Fruit fly (Drosophila melanogaster) whole organism, embryonic: ENCODE data around the gene CG10730.
A peak's percentile ranks its signal among the peaks of the same experiment; 100 is the strongest.

Source experiments
- ATbp ChIP-seq: fragments of 200-800 bp; sonication (Bioruptor generic); optimal IDR thresholded peaks from 2 replicates; lab custom pipeline; 2017; ENCODE audit warnings: missing biosample characterization, mild to moderate bottlenecking, missing genetic modification characterization, missing genetic modification reagents
- Atf-2 ChIP-seq: fragments of 200-800 bp; sonication (Bioruptor generic); optimal IDR thresholded peaks from 2 replicates; lab custom pipeline; 2016; ENCODE audit warnings: missing biosample characterization, missing genetic modification characterization
- Atf6 ChIP-seq: fragments of 200-800 bp; sonication (Bioruptor generic); IDR thresholded peaks from 2 replicates; pipeline ENCODE4 v1.3.6; 2022; ENCODE audit warnings: missing biosample characterization, missing genetic modification characterization
- Blimp-1 ChIP-seq: fragments of 200-800 bp; sonication (Bioruptor generic); optimal IDR thresholded peaks from 3 replicates; lab custom pipeline; 2018; ENCODE audit warnings: missing biosample characterization, missing genetic modification characterization, mild to moderate bottlenecking, moderate library complexity, missing genetic modification reagents
- Bteb2 ChIP-seq: fragments of 200-800 bp; sonication (Bioruptor generic); optimal IDR thresholded peaks from 2 replicates; lab custom pipeline; 2016; ENCODE audit warnings: missing biosample characterization, missing genetic modification characterization
- C15 ChIP-seq: fragments of 200-800 bp; sonication (Bioruptor generic); IDR thresholded peaks from 3 replicates; pipeline ENCODE4 v1.3.6; 2022; ENCODE audit warnings: missing biosample characterization, missing genetic modification characterization
- CG10274 ChIP-seq: fragments of 200-800 bp; sonication (Bioruptor generic); optimal IDR thresholded peaks from 3 replicates; lab custom pipeline; 2017; ENCODE audit warnings: missing biosample characterization, mild to moderate bottlenecking, missing genetic modification characterization
- CG11723 ChIP-seq: fragments of 200-800 bp; sonication (Bioruptor generic); optimal IDR thresholded peaks from 2 replicates; lab custom pipeline; 2017; ENCODE audit warnings: missing biosample characterization, mild to moderate bottlenecking, missing genetic modification characterization
- CG1233 ChIP-seq: fragments of 200-800 bp; sonication (Bioruptor generic); optimal IDR thresholded peaks from 4 replicates; lab custom pipeline; 2018; ENCODE audit warnings: missing biosample characterization, mild to moderate bottlenecking, missing genetic modification characterization
- CG12942 ChIP-seq: fragments of 200-800 bp; sonication (Bioruptor generic); optimal IDR thresholded peaks from 3 replicates; lab custom pipeline; 2016; ENCODE audit warnings: missing biosample characterization, missing genetic modification characterization
- CG13624 ChIP-seq: fragments of 200-800 bp; sonication (Bioruptor generic); optimal IDR thresholded peaks from 2 replicates; lab custom pipeline; 2016; ENCODE audit warnings: missing biosample characterization, missing genetic modification characterization
- CG17568 ChIP-seq: fragments of 200-800 bp; sonication (Bioruptor generic); optimal IDR thresholded peaks from 2 replicates; lab custom pipeline; 2018; ENCODE audit warnings: missing biosample characterization, mild to moderate bottlenecking, missing genetic modification characterization, moderate library complexity
- CG2889 ChIP-seq: fragments of 200-800 bp; sonication (Bioruptor generic); IDR thresholded peaks from 3 replicates; pipeline ENCODE4 v1.3.6; 2022; ENCODE audit warnings: missing biosample characterization, missing genetic modification characterization
- CG3163 ChIP-seq: fragments of 200-800 bp; sonication (Bioruptor generic); optimal IDR thresholded peaks from 3 replicates; lab custom pipeline; 2016; ENCODE audit warnings: missing biosample characterization, missing genetic modification characterization
- CG32772 ChIP-seq: fragments of 200-800 bp; sonication (Bioruptor generic); IDR thresholded peaks from 2 replicates; pipeline ENCODE4 v1.3.6; 2022; ENCODE audit warnings: missing biosample characterization, missing genetic modification characterization
- CG33557 ChIP-seq: fragments of 200-800 bp; sonication (Bioruptor generic); optimal IDR thresholded peaks from 2 replicates; lab custom pipeline; 2019; ENCODE audit warnings: missing biosample characterization, mild to moderate bottlenecking, missing genetic modification characterization, moderate library complexity
- CG3407 ChIP-seq: fragments of 200-800 bp; sonication (Bioruptor generic); optimal IDR thresholded peaks from 2 replicates; lab custom pipeline; 2018; ENCODE audit warnings: missing biosample characterization, mild to moderate bottlenecking, missing genetic modification characterization
- CG4617 ChIP-seq: fragments of 200-800 bp; sonication (Bioruptor generic); optimal IDR thresholded peaks from 3 replicates; lab custom pipeline; 2016; ENCODE audit warnings: missing biosample characterization, missing genetic modification characterization, borderline replicate concordance
- CG6689 ChIP-seq: fragments of 200-800 bp; sonication (Bioruptor generic); IDR thresholded peaks from 2 replicates; pipeline ENCODE4 v1.3.6; 2022; ENCODE audit warnings: missing biosample characterization, missing genetic modification characterization
- CG7271 ChIP-seq: fragments of 200-800 bp; sonication (Bioruptor generic); optimal IDR thresholded peaks from 2 replicates; lab custom pipeline; 2018; ENCODE audit warnings: missing biosample characterization, mild to moderate bottlenecking, missing genetic modification characterization, moderate library complexity
- CG8388 ChIP-seq: fragments of 200-800 bp; sonication (Bioruptor generic); optimal IDR thresholded peaks from 2 replicates; lab custom pipeline; 2019; ENCODE audit warnings: missing biosample characterization, mild to moderate bottlenecking, missing genetic modification characterization, moderate library complexity
- D19B ChIP-seq: fragments of 200-800 bp; sonication (Bioruptor generic); optimal IDR thresholded peaks from 2 replicates; lab custom pipeline; 2017; ENCODE audit warnings: missing biosample characterization, mild to moderate bottlenecking, missing genetic modification characterization
- GATAe ChIP-seq: fragments of 200-800 bp; sonication (Bioruptor generic); conservative IDR thresholded peaks from 2 replicates; pipeline ENCODE4 v1.3.6; 2022; ENCODE audit warnings: missing biosample characterization, missing genetic modification characterization
- H2.0 ChIP-seq: fragments of 200-800 bp; sonication (Bioruptor generic); IDR thresholded peaks from 2 replicates; pipeline ENCODE4 v1.3.6; 2022; ENCODE audit warnings: missing biosample characterization, missing genetic modification characterization
- Hmx ChIP-seq: fragments of 200-800 bp; sonication (Bioruptor generic); optimal IDR thresholded peaks from 2 replicates; lab custom pipeline; 2016; ENCODE audit warnings: missing biosample characterization, missing genetic modification characterization
- Stat92E ChIP-seq, 3 experiments: fragments of >200 bp in 2 of 3; fragments of 200-800 bp in 1 of 3; sonication (Bioruptor generic) in 1 of 3; optimal IDR thresholded peaks; 2 replicates each; lab custom pipeline; 2017 to 2019; ENCODE audit warnings: missing biosample characterization in 3 of 3, missing genetic modification characterization in 3 of 3, mild to moderate bottlenecking in 1 of 3, moderate library complexity in 1 of 3
- Taf1 ChIP-seq: fragments of 200-800 bp; sonication (Bioruptor generic); IDR thresholded peaks from 2 replicates; pipeline ENCODE4 v1.3.6; 2022; ENCODE audit warnings: missing biosample characterization, missing genetic modification characterization
- Usf ChIP-seq: fragments of 200-800 bp; sonication (Bioruptor generic); optimal IDR thresholded peaks from 2 replicates; lab custom pipeline; 2017; ENCODE audit warnings: missing genotype, missing biosample characterization, missing genetic modification characterization
- ab ChIP-seq: fragments of 200-800 bp; sonication (Bioruptor generic); optimal IDR thresholded peaks from 2 replicates; lab custom pipeline; 2016; ENCODE audit warnings: missing biosample characterization, missing genetic modification characterization
- ase ChIP-seq: fragments of 200-800 bp; sonication (Bioruptor generic); IDR thresholded peaks from 3 replicates; pipeline ENCODE4 v1.3.6; 2022; ENCODE audit warnings: missing biosample characterization, missing genetic modification characterization
- ash1 ChIP-seq: fragments of 200-800 bp; sonication (Bioruptor generic); optimal IDR thresholded peaks from 2 replicates; lab custom pipeline; 2018; ENCODE audit warnings: missing biosample characterization, mild to moderate bottlenecking, missing genetic modification characterization
- chn ChIP-seq: fragments of 200-800 bp; sonication (Bioruptor generic); optimal IDR thresholded peaks from 2 replicates; lab custom pipeline; 2016; ENCODE audit warnings: missing biosample characterization, missing genetic modification characterization
- corto ChIP-seq: fragments of 200-800 bp; sonication (Bioruptor generic); optimal IDR thresholded peaks from 2 replicates; lab custom pipeline; 2016; ENCODE audit warnings: missing biosample characterization, mild to moderate bottlenecking, missing genetic modification characterization, moderate library complexity
- cwo ChIP-seq: fragments of 200-800 bp; sonication (Bioruptor generic); optimal IDR thresholded peaks from 3 replicates; lab custom pipeline; 2017; ENCODE audit warnings: missing biosample characterization, missing genetic modification characterization, mild to moderate bottlenecking, moderate library complexity, missing genetic modification reagents
- dimm ChIP-seq: fragments of 200-800 bp; sonication (Bioruptor generic); IDR thresholded peaks from 2 replicates; pipeline ENCODE4 v1.3.6; 2022; ENCODE audit warnings: missing biosample characterization, missing genetic modification characterization
- insv ChIP-seq, 2 experiments: fragments of 200-800 bp; sonication (Bioruptor generic); optimal IDR thresholded peaks; 3 replicates each; lab custom pipeline; 2016 to 2018; ENCODE audit warnings: missing biosample characterization in 2 of 2, missing genetic modification characterization in 2 of 2
- lab ChIP-seq: fragments of 200-800 bp; sonication (Bioruptor generic); optimal IDR thresholded peaks from 3 replicates; lab custom pipeline; 2017; ENCODE audit warnings: missing biosample characterization, missing genetic modification characterization, mild to moderate bottlenecking, moderate library complexity, missing genetic modification reagents
- lilli ChIP-seq: fragments of 200-800 bp; sonication (Bioruptor generic); optimal IDR thresholded peaks from 3 replicates; lab custom pipeline; 2016; ENCODE audit warnings: missing biosample characterization, missing genetic modification characterization
- mam ChIP-seq: fragments of 200-800 bp; sonication (Bioruptor generic); optimal IDR thresholded peaks from 3 replicates; lab custom pipeline; 2016; ENCODE audit warnings: missing biosample characterization, missing genetic modification characterization
- nau ChIP-seq: fragments of 200-800 bp; sonication (Bioruptor generic); optimal IDR thresholded peaks from 3 replicates; lab custom pipeline; 2017; ENCODE audit warnings: missing biosample characterization, mild to moderate bottlenecking, missing genetic modification characterization, missing genetic modification reagents
- nom ChIP-seq: fragments of 200-800 bp; sonication (Bioruptor generic); optimal IDR thresholded peaks from 2 replicates; lab custom pipeline; 2017; ENCODE audit warnings: missing biosample characterization, missing genetic modification characterization, mild to moderate bottlenecking, moderate library complexity, missing genetic modification reagents
- pho ChIP-seq: fragments of 200-800 bp; sonication (Bioruptor generic); optimal IDR thresholded peaks from 2 replicates; lab custom pipeline; 2016; ENCODE audit warnings: missing biosample characterization, missing genetic modification characterization
- psq ChIP-seq: fragments of 200-800 bp; sonication (Bioruptor generic); optimal IDR thresholded peaks from 2 replicates; lab custom pipeline; 2017; ENCODE audit warnings: missing biosample characterization, missing genetic modification characterization
- row ChIP-seq: fragments of 200-800 bp; sonication (Bioruptor generic); IDR thresholded peaks from 3 replicates; pipeline ENCODE4 v1.3.6; 2022; ENCODE audit warnings: missing biosample characterization, missing genetic modification characterization
- sim ChIP-seq: fragments of 200-800 bp; sonication (Bioruptor generic); IDR thresholded peaks from 2 replicates; pipeline ENCODE4 v1.3.6; 2022; ENCODE audit warnings: missing biosample characterization, missing genetic modification characterization
- sisA ChIP-seq: fragments of 200-800 bp; sonication (Bioruptor generic); IDR thresholded peaks from 2 replicates; pipeline ENCODE4 v1.3.6; 2022; ENCODE audit warnings: missing biosample characterization, missing genetic modification characterization
- wek ChIP-seq: fragments of 200-800 bp; sonication (Bioruptor generic); optimal IDR thresholded peaks from 3 replicates; lab custom pipeline; 2018; ENCODE audit warnings: missing biosample characterization, mild to moderate bottlenecking, missing genetic modification characterization, moderate library complexity
- zfh1 ChIP-seq: fragments of 200-800 bp; sonication (Bioruptor generic); IDR thresholded peaks from 3 replicates; pipeline ENCODE4 v1.3.6; 2022; ENCODE audit warnings: missing biosample characterization, missing genetic modification characterization

Gene CG10730

DNA sequence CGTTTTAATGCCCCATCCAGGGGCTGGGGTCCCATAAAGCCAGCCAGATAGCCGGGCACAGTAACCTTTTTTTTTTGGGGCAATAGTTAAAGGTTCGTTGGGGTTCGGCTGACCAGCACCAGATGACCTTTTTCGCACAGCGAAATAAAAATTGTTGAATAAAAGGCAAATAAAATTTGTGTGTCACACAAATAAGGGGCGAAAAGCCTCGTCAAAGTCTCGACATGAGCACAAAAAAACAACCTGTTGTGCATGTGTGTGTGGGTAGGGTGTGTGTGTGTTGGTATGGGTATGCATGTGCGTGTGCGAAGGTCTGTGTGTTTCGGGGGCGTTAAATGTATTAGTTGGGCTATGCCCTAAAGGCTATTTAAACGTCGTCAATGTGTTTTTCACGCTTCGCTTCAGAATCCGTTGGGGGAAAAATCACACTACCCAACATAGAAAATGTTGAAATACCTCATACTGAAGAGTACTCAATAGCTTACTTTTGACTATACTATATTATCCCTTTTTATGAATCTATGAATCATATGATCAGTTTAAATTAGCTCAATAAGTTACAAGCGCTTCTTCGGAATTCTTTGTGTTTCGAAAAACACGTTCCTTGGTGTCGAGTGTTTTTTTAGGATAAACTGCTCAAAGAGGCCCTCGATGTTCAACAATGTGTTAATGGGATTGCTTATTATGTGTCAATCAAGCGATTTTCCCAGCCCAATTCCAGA, 20.7 kb downstream of the CG10730 start (continued):
- TF ChIP-seq CG1233 (GFP tag; lab: Kevin White, UChicago) (no peak), pho (no peak), CG8388 (no peak)

DNA sequence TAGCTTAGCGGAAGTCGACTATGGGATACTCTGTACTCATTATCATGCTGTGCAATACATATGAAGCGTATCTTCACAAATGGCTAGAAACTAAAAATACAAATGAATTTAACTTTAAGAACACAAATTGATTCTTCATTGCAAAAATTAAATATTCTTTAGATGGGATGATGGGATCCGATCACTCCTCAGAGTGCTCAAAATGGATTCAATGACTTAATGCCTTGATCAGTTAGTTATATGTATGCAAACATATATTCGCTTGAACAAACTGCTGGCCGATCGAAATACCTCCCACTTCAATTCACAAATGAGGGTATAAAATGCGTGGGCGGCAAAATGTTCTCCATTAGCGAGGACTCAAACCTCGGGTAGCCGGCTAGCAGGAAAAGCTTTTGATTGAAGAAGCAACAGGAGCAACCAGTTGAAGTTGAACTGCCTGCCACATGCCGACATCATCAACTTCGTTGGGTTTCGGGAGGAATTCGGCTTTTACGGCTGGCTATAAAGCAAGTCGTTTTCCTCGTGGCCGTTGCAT, 44.5 kb downstream of the CG10730 start, which contains the start of gene sNPF:
Gene sNPF (plus strand): TSS at position 534 of the 538 bp plus-strand sequence.
- TF ChIP-seq insv (GFP tag; optimal IDR thresholded peaks at IDR 0.05; lab: Kevin White, UChicago) (no peak), CG33557 (GFP tag; lab: Kevin White, UChicago) (no peak), Atf-2 (peak; percentile 44), Hmx (GFP tag; lab: Kevin White, UChicago) (no peak), lab (GFP tag; lab: Kevin White, UChicago) (peak; percentile 56), CG17568 (GFP tag; lab: Kevin White, UChicago) (no peak), sisA (GFP tag; lab: Robert Waterston, UW) (no peak), GATAe (GFP tag; lab: Robert Waterston, UW) (no peak), lilli (GFP tag; lab: Kevin White, UChicago) (peak; percentile 72), H2.0 (GFP tag; lab: Robert Waterston, UW) (no peak), CG12942 (GFP tag; lab: Kevin White, UChicago) (peak; percentile 15), Usf (GFP tag; lab: Kevin White, UChicago) (peak; percentile 16), Atf6 (GFP tag; lab: Robert Waterston, UW) (no peak), corto (GFP tag; lab: Kevin White, UChicago) (no peak), CG7271 (tag; lab: Kevin White, UChicago) (no peak), Taf1 (GFP tag; lab: Robert Waterston, UW) (no peak), ase (GFP tag; lab: Robert Waterston, UW) (no peak), psq (GFP tag; lab: Kevin White, UChicago) (no peak), CG3407 (GFP tag; lab: Kevin White, UChicago) (no peak), CG3163 (GFP tag; lab: Kevin White, UChicago) (peak; percentile 13), ATbp (peak; percentile 28), sim (GFP tag; lab: Robert Waterston, UW) (no peak), ash1 (GFP tag; lab: Kevin White, UChicago) (no peak), C15 (GFP tag; lab: Robert Waterston, UW) (no peak), zfh1 (GFP tag; lab: Robert Waterston, UW) (0 out of 3 replicates have a peak, but pooled peaks have one; percentile 19), ab (no peak), nom (GFP tag; lab: Kevin White, UChicago) (no peak), cwo (GFP tag; lab: Kevin White, UChicago) (peak; percentile 28), D19B (peak; percentile 55), Blimp-1 (no peak), nau (GFP tag; lab: Kevin White, UChicago) (no peak), row (GFP tag; lab: Robert Waterston, UW) (peak; percentile 72; the same call in 2 of the 3 replicates), CG10274 (GFP tag; lab: Kevin White, UChicago) (no peak), Stat92E (GFP tag; optimal IDR thresholded peaks at IDR 0.05; lab: Kevin White, UChicago) (no peak), CG6689 (no peak), Bteb2 (GFP tag; lab: Kevin White, UChicago) (peak; percentile 40), CG2889 (GFP tag; lab: Robert Waterston, UW) (no peak), CG11723 (GFP tag; lab: Kevin White, UChicago) (no peak), CG13624 (GFP tag; lab: Kevin White, UChicago) (peak; percentile 74), wek (GFP tag; lab: Kevin White, UChicago) (no peak), mam (peak; percentile 65), CG1233 (GFP tag; lab: Kevin White, UChicago) (peak; percentile 35), chn (GFP tag; lab: Kevin White, UChicago) (no peak), CG4617 (no peak), CG32772 (GFP tag; lab: Robert Waterston, UW) (no peak), dimm (no peak)
